Fruit fly (Drosophila melanogaster) whole organism, wandering third instar larva: Measurements from ENCODE around the gene CG7453.

Experiments
- Abd-B ChIP-seq: fragments of >200 bp; optimal IDR thresholded peaks from 2 replicates; lab custom pipeline; 2017; ENCODE audit warnings: missing biosample characterization, missing genetic modification characterization
- CG32264 ChIP-seq: fragments of 200-800 bp; sonication (Bioruptor generic); optimal IDR thresholded peaks from 2 replicates; lab custom pipeline; 2016; ENCODE audit warnings: missing biosample characterization, missing genetic modification characterization
- CG9705 ChIP-seq: fragments of 200-800 bp; sonication (Bioruptor generic); optimal IDR thresholded peaks from 2 replicates; lab custom pipeline; 2018; ENCODE audit warnings: missing biosample characterization, mild to moderate bottlenecking, missing genetic modification characterization
- CrebA ChIP-seq: fragments of 200-800 bp; sonication (Bioruptor generic); optimal IDR thresholded peaks from 2 replicates; lab custom pipeline; 2016; ENCODE audit warnings: missing biosample characterization, mild to moderate bottlenecking, missing genetic modification characterization, borderline replicate concordance
- Dfd ChIP-seq: fragments of >200 bp; optimal IDR thresholded peaks from 2 replicates; lab custom pipeline; 2017; ENCODE audit warnings: missing biosample characterization, missing genetic modification characterization
- Dif ChIP-seq: fragments of 200-275, 200-300 bp; sonication (Bioruptor generic); optimal IDR thresholded peaks from 2 replicates; lab custom pipeline; 2018; ENCODE audit warnings: missing biosample characterization, missing genetic modification characterization; ENCODE audit not compliant: partially characterized antibody
- GATAd ChIP-seq: sonication (Bioruptor generic); optimal IDR thresholded peaks from 2 replicates; lab custom pipeline; 2016; ENCODE audit warnings: missing biosample characterization, missing genetic modification characterization
- HLH106 ChIP-seq: fragments of 200-800 bp; optimal IDR thresholded peaks from 3 replicates; lab custom pipeline; 2019; ENCODE audit warnings: missing biosample characterization, mild to moderate bottlenecking, missing genetic modification characterization, moderate library complexity
- Hnf4 ChIP-seq: fragments of 200-800 bp; sonication (Bioruptor generic); optimal IDR thresholded peaks from 2 replicates; lab custom pipeline; 2016; ENCODE audit warnings: missing biosample characterization, mild to moderate bottlenecking, missing genetic modification characterization
- Hr78 ChIP-seq: fragments of >200 bp; optimal IDR thresholded peaks from 2 replicates; lab custom pipeline; 2017; ENCODE audit warnings: missing biosample characterization, missing genetic modification characterization
- Hr83 ChIP-seq: fragments of 200-300 bp; sonication (Bioruptor generic); optimal IDR thresholded peaks from 2 replicates; lab custom pipeline; 2016; ENCODE audit warnings: missing biosample characterization, mild to moderate bottlenecking, missing genetic modification characterization, moderate library complexity; ENCODE audit not compliant: poor library complexity, severe bottlenecking
- Jra ChIP-seq: sonication (Bioruptor generic); optimal IDR thresholded peaks from 2 replicates; lab custom pipeline; 2016; ENCODE audit warnings: missing biosample characterization, missing genetic modification characterization
- Mio ChIP-seq: sonication (Bioruptor generic); optimal IDR thresholded peaks from 2 replicates; lab custom pipeline; 2016; ENCODE audit warnings: missing biosample characterization, missing genetic modification characterization
- Myc ChIP-seq: fragments of >200 bp; optimal IDR thresholded peaks from 2 replicates; lab custom pipeline; 2017
- N ChIP-seq: fragments of >200 bp; optimal IDR thresholded peaks from 2 replicates; lab custom pipeline; 2018; ENCODE audit warnings: missing biosample characterization, missing external identifiers, missing genetic modification characterization
- OdsH ChIP-seq: fragments of 200-800 bp; sonication (Bioruptor generic); optimal IDR thresholded peaks from 2 replicates; lab custom pipeline; 2016; ENCODE audit warnings: missing biosample characterization, mild to moderate bottlenecking, missing genetic modification characterization
- Rel ChIP-seq, 2 experiments: fragments of 200-800 bp; sonication (Bioruptor generic) in 1 of 2; optimal IDR thresholded peaks; 2 replicates in 1 of 2; 3 replicates in 1 of 2; lab custom pipeline; 2016 to 2019; ENCODE audit warnings: mild to moderate bottlenecking in 2 of 2, missing biosample characterization in 2 of 2, missing genetic modification characterization in 2 of 2, moderate library complexity in 1 of 2
- Sp1 ChIP-seq: fragments of 200-800 bp; sonication (Bioruptor generic); optimal IDR thresholded peaks from 3 replicates; lab custom pipeline; 2019; ENCODE audit warnings: missing biosample characterization, mild to moderate bottlenecking, missing genetic modification characterization, moderate library complexity
- Vsx2 ChIP-seq: fragments of 200-300, 225-300 bp; sonication (Bioruptor generic); optimal IDR thresholded peaks from 2 replicates; lab custom pipeline; 2018; ENCODE audit warnings: missing biosample characterization, missing genetic modification characterization; ENCODE audit not compliant: partially characterized antibody
- br ChIP-seq: fragments of 200-800 bp; sonication (Bioruptor generic); optimal IDR thresholded peaks from 2 replicates; lab custom pipeline; 2016; ENCODE audit warnings: missing biosample characterization, missing genetic modification characterization
- brk ChIP-seq: fragments of 200-800 bp; sonication (Bioruptor generic); optimal IDR thresholded peaks from 2 replicates; lab custom pipeline; 2016; ENCODE audit warnings: missing biosample characterization, mild to moderate bottlenecking, missing genetic modification characterization
- dl ChIP-seq, 2 experiments: fragments of 175-275, 200-275 bp in 1 of 2; fragments of 200-275 bp in 1 of 2; sonication (Bioruptor generic); optimal IDR thresholded peaks; lab custom pipeline; 2018; ENCODE audit warnings: mild to moderate bottlenecking in 2 of 2, missing biosample characterization in 2 of 2, missing genetic modification characterization in 2 of 2, moderate library complexity in 2 of 2; ENCODE audit not compliant: partially characterized antibody in 2 of 2, insufficient read depth in 1 of 2
- dmrt93B ChIP-seq: fragments of 200-800 bp; sonication (Bioruptor generic); optimal IDR thresholded peaks from 2 replicates; lab custom pipeline; 2018; ENCODE audit warnings: missing biosample characterization, mild to moderate bottlenecking, missing genetic modification characterization
- dsf ChIP-seq: sonication (Bioruptor generic); optimal IDR thresholded peaks from 2 replicates; lab custom pipeline; 2016; ENCODE audit warnings: missing biosample characterization, missing genetic modification characterization, borderline replicate concordance
- ey ChIP-seq: fragments of 200-800 bp; sonication (Bioruptor generic); optimal IDR thresholded peaks from 2 replicates; lab custom pipeline; 2016; ENCODE audit warnings: missing biosample characterization, missing genetic modification characterization
- foxo ChIP-seq, 2 experiments: fragments of 200-800 bp; sonication (Bioruptor generic); optimal IDR thresholded peaks; 2 replicates in 1 of 2; 3 replicates in 1 of 2; lab custom pipeline; 2016 to 2017; ENCODE audit warnings: missing biosample characterization in 2 of 2, missing genetic modification characterization in 2 of 2
- fru ChIP-seq: fragments of 200-800 bp; sonication (Bioruptor generic); optimal IDR thresholded peaks from 3 replicates; lab custom pipeline; 2016; ENCODE audit warnings: missing biosample characterization, mild to moderate bottlenecking, missing genetic modification characterization
- h ChIP-seq: fragments of 200-800 bp; sonication (Bioruptor generic); optimal IDR thresholded peaks from 3 replicates; lab custom pipeline; 2016; ENCODE audit warnings: missing biosample characterization, mild to moderate bottlenecking, missing genetic modification characterization
- jim ChIP-seq: fragments of 175-275, 200-325 bp; sonication (Bioruptor generic); optimal IDR thresholded peaks from 2 replicates; lab custom pipeline; 2016; ENCODE audit warnings: missing biosample characterization, mild to moderate bottlenecking, missing genetic modification characterization
- lola ChIP-seq: fragments of >200 bp; optimal IDR thresholded peaks from 2 replicates; lab custom pipeline; 2017; ENCODE audit warnings: missing biosample characterization, missing genetic modification characterization
- pan ChIP-seq: fragments of >200 bp; optimal IDR thresholded peaks from 2 replicates; lab custom pipeline; 2017
- psq ChIP-seq: fragments of 200-800 bp; sonication (Bioruptor generic); optimal IDR thresholded peaks from 3 replicates; lab custom pipeline; 2017; ENCODE audit warnings: missing biosample characterization, mild to moderate bottlenecking, missing genetic modification characterization, moderate library complexity
- rgr ChIP-seq: fragments of 200-800 bp; sonication (Bioruptor generic); optimal IDR thresholded peaks from 3 replicates; lab custom pipeline; 2016; ENCODE audit warnings: missing biosample characterization, mild to moderate bottlenecking, missing genetic modification characterization
- sage ChIP-seq: fragments of 200-800 bp; sonication (Bioruptor generic); optimal IDR thresholded peaks from 2 replicates; lab custom pipeline; 2016; ENCODE audit warnings: missing biosample characterization, mild to moderate bottlenecking, missing genetic modification characterization
- sv ChIP-seq: fragments of 200-800 bp; sonication (Bioruptor generic); optimal IDR thresholded peaks from 3 replicates; lab custom pipeline; 2016; ENCODE audit warnings: missing biosample characterization, missing genetic modification characterization
- tai ChIP-seq: sonication (Bioruptor generic); optimal IDR thresholded peaks from 2 replicates; lab custom pipeline; 2016; ENCODE audit warnings: missing biosample characterization, missing genetic modification characterization
- usp ChIP-seq: fragments of >200 bp; optimal IDR thresholded peaks from 2 replicates; lab custom pipeline; 2017; ENCODE audit warnings: missing biosample characterization, missing genetic modification characterization
- woc ChIP-seq: sonication (Bioruptor generic); optimal IDR thresholded peaks from 2 replicates; lab custom pipeline; 2016; ENCODE audit warnings: missing biosample characterization, mild to moderate bottlenecking, missing genetic modification characterization

Gene CG7453

DNA sequence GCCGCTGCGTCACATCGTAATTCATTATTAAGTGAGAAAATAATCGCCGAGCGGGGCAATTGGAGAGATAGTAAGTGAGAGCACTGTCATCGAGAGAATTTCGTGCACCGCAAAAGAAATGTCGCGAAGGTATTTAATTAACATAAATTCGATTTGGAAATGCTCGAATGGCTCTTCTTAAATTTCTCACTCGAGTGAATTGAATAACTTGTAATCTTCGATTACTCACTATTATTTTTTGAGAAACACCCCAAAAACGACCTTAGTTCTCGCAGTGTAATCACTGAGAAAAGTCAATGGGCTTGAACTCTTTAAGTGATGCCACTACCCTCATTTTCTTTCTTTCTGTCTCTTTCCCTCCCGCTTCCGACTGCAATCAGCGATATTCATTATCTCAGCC, 25.0 kb upstream of the CG7453 start:
- TF ChIP-seq fru (GFP tag; lab: Kevin White, UChicago) (peak; percentile 92), usp (no peak), dl (GFP tag; optimal IDR thresholded peaks at IDR 0.05; lab: Kevin White, UChicago; ENCODE audit: insufficient read depth in 1 of 2, partially characterized antibody in 2 of 2) (no peak), lola (GFP tag; lab: Kevin White, UChicago) (no peak), CrebA (GFP tag; lab: Kevin White, UChicago) (no peak), woc (peak; percentile 81), Hr83 (no peak), dmrt93B (GFP tag; lab: Kevin White, UChicago) (peak; percentile 78), rgr (GFP tag; lab: Kevin White, UChicago) (peak; percentile 89), tai (GFP tag; lab: Kevin White, UChicago) (peak; percentile 57), pan (lab: Kevin White, UChicago) (no peak), br (GFP tag; lab: Kevin White, UChicago) (peak; percentile 92), Dif (no peak), h (GFP tag; lab: Kevin White, UChicago) (peak; percentile 90), Myc (no peak), foxo (GFP tag; optimal IDR thresholded peaks at IDR 0.05; lab: Kevin White, UChicago) (peak; percentile 70 to 89), brk (GFP tag; lab: Kevin White, UChicago) (peak; percentile 58), psq (GFP tag; lab: Kevin White, UChicago) (peak; percentile 81), HLH106 (peak; percentile 89), sv (GFP tag; lab: Kevin White, UChicago) (peak; percentile 73), Mio (peak; percentile 5), Abd-B (GFP tag; lab: Kevin White, UChicago) (no peak), sage (peak; percentile 73), GATAd (no peak), dsf (GFP tag; lab: Kevin White, UChicago) (no peak), ey (GFP tag; lab: Kevin White, UChicago) (peak; percentile 90), CG9705 (peak; percentile 50), Hr78 (GFP tag; lab: Kevin White, UChicago) (no peak), Rel (GFP tag; optimal IDR thresholded peaks at IDR 0.05; lab: Kevin White, UChicago) (peak; percentile 56), Rel (tag; optimal IDR thresholded peaks at IDR 0.05; lab: Kevin White, UChicago) (peak; percentile 52), CG32264 (GFP tag; lab: Kevin White, UChicago) (peak; percentile 89), Sp1 (peak; percentile 86), Vsx2 (GFP tag; lab: Kevin White, UChicago) (no peak), N (GFP tag; lab: Kevin White, UChicago) (no peak), Hnf4 (peak; percentile 83), OdsH (GFP tag; lab: Kevin White, UChicago) (peak; percentile 85), Dfd (no peak), Jra (GFP tag; lab: Kevin White, UChicago) (peak; percentile 69), jim (GFP tag; lab: Kevin White, UChicago) (no peak)
- TF ChIP-seq, all 38 proteins: peak for 22

DNA sequence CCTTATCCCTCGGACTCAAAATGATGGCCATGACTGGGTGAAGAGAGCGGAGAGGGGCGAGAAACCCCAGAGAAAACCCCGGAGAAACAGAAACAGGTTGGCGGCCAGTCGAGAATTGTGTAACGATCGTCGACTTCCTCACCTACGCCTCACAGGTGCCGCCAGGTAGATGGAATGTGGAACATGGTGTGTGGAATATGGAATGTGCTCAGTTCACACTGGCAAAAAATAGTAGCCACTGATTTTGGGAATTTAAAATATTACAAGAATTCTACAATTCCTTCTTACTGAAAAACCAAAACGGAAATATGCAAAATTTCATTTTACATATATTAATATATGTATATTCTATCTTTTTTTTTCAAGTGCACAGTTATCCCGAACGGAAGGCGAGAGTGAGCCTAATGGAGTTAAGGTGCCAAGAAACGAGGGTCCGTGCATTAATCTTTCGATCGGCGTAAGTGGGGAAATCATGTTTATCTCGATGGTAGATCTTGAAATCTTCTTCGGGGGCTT, 24.0 kb upstream of the CG7453 start:
- TF ChIP-seq HLH106 (peak; percentile 90), Dif (peak; percentile 61), br (GFP tag; lab: Kevin White, UChicago) (peak; percentile 75), Dfd (no peak), OdsH (GFP tag; lab: Kevin White, UChicago) (peak; percentile 85), N (GFP tag; lab: Kevin White, UChicago) (no peak), Myc (no peak), fru (GFP tag; lab: Kevin White, UChicago) (peak; percentile 89), dmrt93B (GFP tag; lab: Kevin White, UChicago) (peak; percentile 75), usp (no peak), pan (lab: Kevin White, UChicago) (no peak), Jra (GFP tag; lab: Kevin White, UChicago) (peak; percentile 31), Hr78 (GFP tag; lab: Kevin White, UChicago) (no peak), Abd-B (GFP tag; lab: Kevin White, UChicago) (no peak), tai (GFP tag; lab: Kevin White, UChicago) (no peak), Mio (no peak), h (GFP tag; lab: Kevin White, UChicago) (peak; percentile 88), sv (GFP tag; lab: Kevin White, UChicago) (peak; percentile 61), Rel (GFP tag; optimal IDR thresholded peaks at IDR 0.05; lab: Kevin White, UChicago) (peak; percentile 56), Rel (tag; optimal IDR thresholded peaks at IDR 0.05; lab: Kevin White, UChicago) (peak; percentile 89), CG32264 (GFP tag; lab: Kevin White, UChicago) (no peak), brk (GFP tag; lab: Kevin White, UChicago) (peak; percentile 83), dsf (GFP tag; lab: Kevin White, UChicago) (peak; percentile 27), rgr (GFP tag; lab: Kevin White, UChicago) (peak; percentile 89), CG9705 (peak; percentile 79), Vsx2 (GFP tag; lab: Kevin White, UChicago) (peak; percentile 63), jim (GFP tag; lab: Kevin White, UChicago) (no peak), Hnf4 (peak; percentile 80), Hr83 (no peak), woc (peak; percentile 33), CrebA (GFP tag; lab: Kevin White, UChicago) (no peak), psq (GFP tag; lab: Kevin White, UChicago) (peak; percentile 85), dl (GFP tag; optimal IDR thresholded peaks at IDR 0.05; lab: Kevin White, UChicago; ENCODE audit: insufficient read depth in 1 of 2, partially characterized antibody in 2 of 2) (peak; percentile 16 to 30), foxo (GFP tag; optimal IDR thresholded peaks at IDR 0.05; lab: Kevin White, UChicago) (peak in 1 of 2 experiments; percentile 89), sage (peak; percentile 77), Sp1 (peak; percentile 91), ey (GFP tag; lab: Kevin White, UChicago) (peak; percentile 79), GATAd (no peak), lola (GFP tag; lab: Kevin White, UChicago) (no peak)
